Worm (Caenorhabditis elegans): ENCODE results near the gene twk-20.

DNA sequence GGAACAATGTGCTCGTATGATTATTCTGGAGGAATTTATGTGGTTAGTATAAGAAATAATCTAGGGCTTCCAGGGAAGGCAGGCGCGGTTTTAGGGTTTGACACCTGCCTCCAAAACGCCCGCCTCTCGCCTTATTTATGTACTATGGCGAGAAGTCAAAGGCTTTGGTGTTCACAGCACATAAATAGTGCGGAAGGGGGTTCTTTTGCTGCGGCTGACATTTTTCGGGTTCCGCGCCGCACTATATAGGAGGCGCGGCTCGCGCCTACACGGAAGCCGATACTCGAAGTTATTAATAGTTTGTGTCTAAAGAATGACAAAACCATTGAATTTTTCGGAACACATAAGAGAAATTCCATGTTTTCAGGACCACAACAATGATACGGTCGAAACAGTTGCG, 50.7 kb downstream of the twk-20 start:
- TF ChIP-seq elt-2 (tag; optimal IDR thresholded peaks at IDR 0.05) (no peak), hpl-2 (GFP tag; optimal IDR thresholded peaks at IDR 0.05) (no peak)

All from whole organism, L1 larva.